Worm (Caenorhabditis elegans) whole organism, L4 larva: ENCODE measurements around the gene T24F1.4.

ENCODE experiments used
- ama-1 ChIP-seq: fragments of 150-350 bp; optimal IDR thresholded peaks from 2 replicates; lab custom pipeline; 2014; ENCODE audit warnings: inconsistent platforms, mixed read lengths
- egl-27 ChIP-seq: sonication (generic microtip); optimal IDR thresholded peaks from 3 replicates; lab custom pipeline; 2017; ENCODE audit warnings: missing biosample characterization, missing genetic modification reagents, missing genetic modification characterization
- gei-8 ChIP-seq: fragments of 200-800 bp; sonication (Bioruptor generic); optimal IDR thresholded peaks from 2 replicates; lab custom pipeline; 2018; ENCODE audit warnings: mild to moderate bottlenecking, missing genetic modification characterization, missing compliant biosample characterization
- mdt-29 ChIP-seq: fragments of 200-800 bp; sonication (Bioruptor generic); IDR thresholded peaks from 2 replicates; pipeline ENCODE4 v1.3.6; 2022; ENCODE audit warnings: missing genetic modification reagents, missing genetic modification characterization, missing compliant biosample characterization
- nhr-11 ChIP-seq: fragments of 150-350 bp; optimal IDR thresholded peaks from 2 replicates; lab custom pipeline; 2014; ENCODE audit warnings: missing biosample characterization, missing genetic modification characterization
- nhr-237 ChIP-seq: sonication (generic microtip); optimal IDR thresholded peaks from 2 replicates; lab custom pipeline; 2017; ENCODE audit warnings: missing biosample characterization, missing genetic modification characterization
- nhr-77 ChIP-seq: fragments of 150-350 bp; optimal IDR thresholded peaks from 2 replicates; lab custom pipeline; 2014; ENCODE audit warnings: missing biosample characterization, missing genetic modification characterization
- pha-4 ChIP-seq, 2 experiments: fragments of 150-350 bp in 1 of 2; fragments of 200-800 bp in 1 of 2; sonication (Bioruptor generic) in 1 of 2; IDR thresholded peaks in 1 of 2; optimal IDR thresholded peaks in 1 of 2; 2 replicates each; pipeline versions ENCODE4 v1.3.6 to Lab custom; 2014 to 2022; ENCODE audit warnings: missing genetic modification characterization in 2 of 2, missing genetic modification reagents in 2 of 2, missing biosample characterization in 1 of 2, missing compliant biosample characterization in 1 of 2
- saeg-2 ChIP-seq: fragments of 200-800 bp; sonication (Bioruptor generic); IDR thresholded peaks from 2 replicates; pipeline ENCODE4 v1.3.6; 2022; ENCODE audit warnings: missing genetic modification reagents, missing genetic modification characterization, missing compliant biosample characterization
- unc-130 ChIP-seq: sonication (generic microtip); optimal IDR thresholded peaks from 2 replicates; lab custom pipeline; 2016; ENCODE audit warnings: missing genetic modification reagents, missing genetic modification characterization, missing compliant biosample characterization
- zag-1 ChIP-seq: fragments of 150-350 bp; optimal IDR thresholded peaks from 2 replicates; lab custom pipeline; 2014; ENCODE audit warnings: missing biosample characterization, missing genetic modification characterization
- zfp-3 ChIP-seq: fragments of 200-800 bp; sonication (Bioruptor generic); conservative IDR thresholded peaks from 2 replicates; pipeline ENCODE4 v1.3.6; 2022; ENCODE audit warnings: missing genetic modification reagents, missing genetic modification characterization, missing compliant biosample characterization

- TF ChIP-seq pha-4 (GFP tag; IDR thresholded peaks at IDR 0.05; lab: Robert Waterston, UW) (no peak), pha-4 (tag; optimal IDR thresholded peaks at IDR 0.05; lab: Kevin White, UChicago) (no peak), nhr-237 (tag; lab: Kevin White, UChicago) (no peak), egl-27 (no peak), mdt-29 (no peak), nhr-11 (no peak), saeg-2 (GFP tag; lab: Robert Waterston, UW) (no peak), ama-1 (lab: Kevin White, UChicago) (no peak), unc-130 (GFP tag; lab: Kevin White, UChicago) (no peak), zfp-3 (GFP tag; lab: Robert Waterston, UW) (no peak), nhr-77 (tag; lab: Kevin White, UChicago) (no peak), zag-1 (tag; lab: Kevin White, UChicago) (no peak), gei-8 (no peak)
Measured at ce11 chrII:11336640-11337241, 22.7 kb upstream of the T24F1.4 start.
